Worm (Caenorhabditis elegans) whole organism, early embryonic: ENCODE data around the gene F16F9.3.

Experiments used
- ama-1 ChIP-seq: fragments of 150-350 bp; optimal IDR thresholded peaks from 2 replicates; lab custom pipeline; 2014
- hmbx-1 ChIP-seq: sonication (generic microtip); optimal IDR thresholded peaks from 2 replicates; lab custom pipeline; 2016; ENCODE audit warnings: mild to moderate bottlenecking, missing genetic modification characterization, missing compliant biosample characterization

DNA sequence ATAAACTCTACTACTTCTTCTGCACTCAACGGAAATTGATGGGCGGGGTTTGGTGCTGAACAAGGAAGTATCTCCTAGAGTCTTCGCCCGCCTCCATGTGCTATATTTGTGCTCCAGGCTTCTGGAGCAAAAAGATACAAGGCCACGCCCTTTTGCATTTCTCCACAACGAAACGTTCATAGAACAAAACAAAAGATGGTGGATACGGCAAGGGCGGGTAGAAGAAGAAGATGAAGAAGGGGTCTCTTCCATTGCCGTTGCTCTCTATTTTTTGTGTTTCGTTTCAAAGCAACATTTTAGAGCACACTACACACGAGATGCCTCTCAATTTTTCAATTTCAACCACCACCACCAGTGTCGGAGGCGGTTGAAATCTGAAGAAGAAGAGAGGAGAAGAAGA, 18.9 kb downstream of the F16F9.3 start:
- no peak for TF ChIP-seq hmbx-1 (tag; lab: Kevin White, UChicago)
- TF ChIP-seq ama-1 = no peak
